Worm (Caenorhabditis elegans) whole organism, L4/young adult: ENCODE results near the gene srd-28.

Experiments
- W03F9.2 ChIP-seq: fragments of 150-350 bp; optimal IDR thresholded peaks from 2 replicates; lab custom pipeline; 2014; ENCODE audit warnings: missing biosample characterization, missing genetic modification characterization
- dao-5 ChIP-seq: sonication (generic microtip); optimal IDR thresholded peaks from 2 replicates; lab custom pipeline; 2016; ENCODE audit warnings: missing genotype, missing genetic modification characterization, moderate library complexity, missing compliant biosample characterization
- him-1 ChIP-seq: sonication (generic microtip); optimal IDR thresholded peaks from 2 replicates; lab custom pipeline; 2016; ENCODE audit warnings: missing genotype, missing genetic modification reagents, missing genetic modification characterization, missing compliant biosample characterization

- TF ChIP-seq dao-5 (tag; lab: Kevin White, UChicago) = no peak
- no peak for TF ChIP-seq him-1 (tag; lab: Kevin White, UChicago)
- TF ChIP-seq W03F9.2 = no peak
Observed at ce11 chrV:15272263-15272662, 21.9 kb downstream of the srd-28 start, which contains the start of gene T10H4.4.
